Worm (Caenorhabditis elegans): ENCODE measurements around the gene ZK1307.3.
A peak's percentile ranks its signal among the peaks of the same experiment; 100 is the strongest.

ZK1307.3 gene

ce11 chrII:9646122-9646555, 6.7 kb downstream of the ZK1307.3 start (continued):
- TF ChIP-seq Y105C5A.15 (GFP tag; IDR thresholded peaks at IDR 0.05) (no peak), T20F7.1 (GFP tag; optimal IDR thresholded peaks at IDR 0.05) (peak; percentile 8), dmd-9 (GFP tag; IDR thresholded peaks at IDR 0.05) (no peak), dmd-8 (GFP tag; IDR thresholded peaks at IDR 0.05) (no peak), F44E2.7 (GFP tag; IDR thresholded peaks at IDR 0.05) (no peak), ceh-62 (tag; optimal IDR thresholded peaks at IDR 0.05) (no peak), hlh-30 (tag; optimal IDR thresholded peaks at IDR 0.05; ENCODE audit: insufficient read depth) (peak; percentile 87), lim-7 (GFP tag; IDR thresholded peaks at IDR 0.05) (peak; percentile 39; the same call in 1 of the 2 replicates), zip-11 (GFP tag; IDR thresholded peaks at IDR 0.05) (no peak), lin-38 (GFP tag; IDR thresholded peaks at IDR 0.05) (no peak), mdt-29 (GFP tag; IDR thresholded peaks at IDR 0.05) (no peak), F10B5.3 (tag; optimal IDR thresholded peaks at IDR 0.05) (peak; percentile 23), arid-1 (GFP tag; conservative IDR thresholded peaks at IDR 0.05) (no peak), ctbp-1 (GFP tag; IDR thresholded peaks at IDR 0.05) (0 out of 2 replicates have a peak, but pooled peaks have one; percentile 30), pqm-1 (tag; optimal IDR thresholded peaks at IDR 0.05) (no peak), nhr-28 (tag; optimal IDR thresholded peaks at IDR 0.05) (peak; percentile 81), aly-2 (tag; optimal IDR thresholded peaks at IDR 0.05) (no peak), dpl-1 (GFP tag; optimal IDR thresholded peaks at IDR 0.05) (peak; percentile 14), daf-16 (GFP tag; optimal IDR thresholded peaks at IDR 0.05) (no peak), daf-16 (tag; optimal IDR thresholded peaks at IDR 0.05) (peak; percentile 46), ceh-82 (tag; optimal IDR thresholded peaks at IDR 0.05) (no peak), fkh-10 (GFP tag; optimal IDR thresholded peaks at IDR 0.05) (no peak), T26A8.4 (GFP tag; IDR thresholded peaks at IDR 0.05) (no peak; the same call in 1 of the 2 replicates), nhr-111 (GFP tag; optimal IDR thresholded peaks at IDR 0.05) (no peak), lir-3 (tag; optimal IDR thresholded peaks at IDR 0.05) (no peak), ceh-44 (GFP tag; IDR thresholded peaks at IDR 0.05) (no peak), lin-15B (tag; optimal IDR thresholded peaks at IDR 0.05) (no peak), D1046.2 (GFP tag; IDR thresholded peaks at IDR 0.05) (no peak), daf-19 (GFP tag; conservative IDR thresholded peaks at IDR 0.05) (no peak), hlh-11 (tag; optimal IDR thresholded peaks at IDR 0.05) (peak; percentile 93), nhr-76 (tag; optimal IDR thresholded peaks at IDR 0.05) (no peak), skn-1 (tag; optimal IDR thresholded peaks at IDR 0.05) (no peak), nhr-42 (GFP tag; IDR thresholded peaks at IDR 0.05) (no peak), daf-8 (GFP tag; IDR thresholded peaks at IDR 0.05) (no peak), F26F4.8 (GFP tag; conservative IDR thresholded peaks at IDR 0.05) (no peak), php-3 (GFP tag; IDR thresholded peaks at IDR 0.05) (no peak), nhr-41 (GFP tag; IDR thresholded peaks at IDR 0.05) (no peak), ZK546.5 (tag; optimal IDR thresholded peaks at IDR 0.05) (no peak), saeg-2 (GFP tag; IDR thresholded peaks at IDR 0.05) (0 out of 2 replicates have a peak, but pooled peaks have one; percentile 44), zag-1 (tag; optimal IDR thresholded peaks at IDR 0.05) (no peak), lin-39 (tag; optimal IDR thresholded peaks at IDR 0.05) (no peak), nhr-6 (tag; optimal IDR thresholded peaks at IDR 0.05) (peak; percentile 45), dve-1 (tag; optimal IDR thresholded peaks at IDR 0.05; ENCODE audit: insufficient read depth) (peak; percentile 67), sdz-12 (GFP tag; optimal IDR thresholded peaks at IDR 0.05) (no peak), madf-9 (GFP tag; conservative IDR thresholded peaks at IDR 0.05) (no peak), lin-1 (GFP tag; IDR thresholded peaks at IDR 0.05) (no peak), daf-12 (tag; optimal IDR thresholded peaks at IDR 0.05) (no peak), lin-29 (GFP tag; IDR thresholded peaks at IDR 0.05) (no peak), vab-7 (GFP tag; IDR thresholded peaks at IDR 0.05) (no peak), attf-4 (tag; optimal IDR thresholded peaks at IDR 0.05) (no peak), Y48G9A.11 (GFP tag; IDR thresholded peaks at IDR 0.05) (no peak), tag-97 (GFP tag; IDR thresholded peaks at IDR 0.05) (no peak), F37D6.2 (tag; optimal IDR thresholded peaks at IDR 0.05) (peak; percentile 0)

Measured in whole organism, L4 larva.